Worm (Caenorhabditis elegans): Measurements from ENCODE around the gene nspc-9.
"Not testable (repeated sequence)": the region's sequence is repeated elsewhere in the genome, so short reads cannot be mapped to it uniquely, and the experiment has no call there.

- not testable (repeated sequence) for TF ChIP-seq nhr-11 (tag; optimal IDR thresholded peaks at IDR 0.05); R02D3.7 (tag; optimal IDR thresholded peaks at IDR 0.05); pqm-1 (tag; optimal IDR thresholded peaks at IDR 0.05); nhr-25 (tag; optimal IDR thresholded peaks at IDR 0.05; ENCODE audit: borderline replicate concordance, insufficient read depth); zag-1 (tag; optimal IDR thresholded peaks at IDR 0.05)
These were observed 40.4 kb downstream of the nspc-9 start, which contains the start of gene dot-1.3 for ce11 chrX:12302755-12303154.
